Fruit fly (Drosophila melanogaster): ENCODE measurements around the gene CG4281.

CG4281 gene

DNA sequence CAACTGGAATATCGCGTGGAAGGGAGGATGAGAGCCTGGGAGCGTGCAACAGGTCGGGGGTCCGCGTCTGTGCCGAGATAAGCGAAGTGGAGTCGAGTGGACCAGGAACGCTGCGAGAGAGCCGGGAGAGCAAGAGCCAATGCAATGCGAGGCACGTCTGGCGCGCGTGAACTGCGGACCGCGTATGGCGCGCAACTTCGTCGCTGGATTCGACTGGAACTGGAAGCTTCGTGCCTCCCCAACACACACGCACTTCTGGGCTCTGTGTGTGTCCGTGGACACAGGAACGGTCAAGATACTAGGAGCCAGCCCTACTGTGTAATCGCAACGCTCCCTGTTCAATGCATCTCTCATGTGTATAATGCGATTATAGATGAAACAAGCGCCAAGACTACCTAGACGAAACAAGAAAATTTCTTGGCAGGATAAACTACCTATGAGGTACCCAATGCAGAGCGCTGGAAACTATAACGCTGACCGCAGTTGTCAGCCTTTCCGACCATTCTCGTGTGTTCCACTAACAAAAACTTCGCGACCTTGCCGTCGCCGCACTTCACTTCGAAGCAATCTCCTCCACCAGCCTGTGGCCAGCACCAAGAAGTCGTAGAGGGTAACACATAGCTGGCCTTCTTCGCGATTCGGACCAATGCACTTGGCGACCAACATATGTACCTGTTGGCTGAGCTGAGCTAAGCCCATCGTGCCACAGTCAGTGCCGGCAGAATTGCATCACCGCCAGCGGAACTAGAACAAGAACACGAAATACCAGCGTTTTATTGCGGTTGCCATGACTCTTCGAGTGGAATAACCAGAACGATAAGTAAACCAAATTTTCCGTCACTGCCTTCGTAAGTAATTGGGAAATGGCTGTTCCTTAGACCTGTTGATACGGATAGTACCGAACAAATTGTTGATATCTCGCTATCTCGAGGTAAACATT, 7.2 kb upstream of the CG4281 start, which contains the start of gene Rtca (continued):
- TF ChIP-seq Atf3 (GFP tag; optimal IDR thresholded peaks at IDR 0.05) (no peak), scrt (GFP tag; optimal IDR thresholded peaks at IDR 0.05) (peak; percentile 95), Ravus (GFP tag; IDR thresholded peaks at IDR 0.05) (no peak), repo (GFP tag; optimal IDR thresholded peaks at IDR 0.05) (peak; percentile 47), hb (GFP tag; IDR thresholded peaks at IDR 0.05; ENCODE audit: partially characterized antibody) (no peak), en (GFP tag; optimal IDR thresholded peaks at IDR 0.05) (peak; percentile 19), CG12299 (tag; optimal IDR thresholded peaks at IDR 0.05) (peak; percentile 54), Fer1 (GFP tag; optimal IDR thresholded peaks at IDR 0.05) (peak; percentile 89), CG4730 (GFP tag; IDR thresholded peaks at IDR 0.05) (no peak), abd-A (tag; optimal IDR thresholded peaks at IDR 0.05) (peak; percentile 6), Lpt (GFP tag; optimal IDR thresholded peaks at IDR 0.05) (no peak), Dref (GFP tag; IDR thresholded peaks at IDR 0.05) (no peak), Hr51 (GFP tag; optimal IDR thresholded peaks at IDR 0.05) (peak; percentile 35 to 76), cato (GFP tag; optimal IDR thresholded peaks at IDR 0.05; ENCODE audit: borderline replicate concordance) (no peak), CG3163 (GFP tag; optimal IDR thresholded peaks at IDR 0.05) (peak; percentile 55), CG5245 (GFP tag; optimal IDR thresholded peaks at IDR 0.05) (peak; percentile 18), danr (GFP tag; IDR thresholded peaks at IDR 0.05) (peak; percentile 48; the same call in 1 of the 2 replicates), CG12942 (GFP tag; optimal IDR thresholded peaks at IDR 0.05) (peak; percentile 32), CG8765 (GFP tag; IDR thresholded peaks at IDR 0.05) (no peak), CG11085 (GFP tag; IDR thresholded peaks at IDR 0.05) (no peak), D19B (GFP tag; optimal IDR thresholded peaks at IDR 0.05) (peak; percentile 60), fu2 (GFP tag; optimal IDR thresholded peaks at IDR 0.05) (peak; percentile 35), CG12659 (GFP tag; optimal IDR thresholded peaks at IDR 0.05) (peak; percentile 80), br (optimal IDR thresholded peaks at IDR 0.05) (no peak), mld (GFP tag; IDR thresholded peaks at IDR 0.05; ENCODE audit: partially characterized antibody) (no peak), CG17328 (GFP tag; IDR thresholded peaks at IDR 0.05) (0 out of 2 replicates have a peak, but pooled peaks have one; percentile 26), CG6175 (GFP tag; IDR thresholded peaks at IDR 0.05) (0 out of 3 replicates have a peak, but pooled peaks have one; percentile 30), CG2116 (GFP tag; optimal IDR thresholded peaks at IDR 0.05) (no peak), CG17612 (GFP tag; IDR thresholded peaks at IDR 0.05) (no peak), CG16779 (GFP tag; IDR thresholded peaks at IDR 0.05) (no peak), Dbx (GFP tag; IDR thresholded peaks at IDR 0.05) (peak; percentile 60; the same call in 1 of the 3 replicates), CG8359 (GFP tag; optimal IDR thresholded peaks at IDR 0.05; ENCODE audit: borderline replicate concordance) (no peak), slou (GFP tag; optimal IDR thresholded peaks at IDR 0.05) (no peak), HHEX (GFP tag; optimal IDR thresholded peaks at IDR 0.05) (peak; percentile 44), psq (GFP tag; optimal IDR thresholded peaks at IDR 0.05) (no peak), Hey (tag; optimal IDR thresholded peaks at IDR 0.05) (no peak), NK7.1 (GFP tag; optimal IDR thresholded peaks at IDR 0.05) (peak; percentile 41), Myb (GFP tag; optimal IDR thresholded peaks at IDR 0.05) (peak; percentile 66), CG10209 (GFP tag; optimal IDR thresholded peaks at IDR 0.05) (peak; percentile 66), Hmr (GFP tag; optimal IDR thresholded peaks at IDR 0.05) (peak; percentile 84), CG11093 (GFP tag; IDR thresholded peaks at IDR 0.05) (peak; percentile 38; the same call in 1 of the 3 replicates), CG2202 (tag; optimal IDR thresholded peaks at IDR 0.05) (no peak), CG1602 (GFP tag; optimal IDR thresholded peaks at IDR 0.05) (peak; percentile 42), CG31388 (GFP tag; optimal IDR thresholded peaks at IDR 0.05) (no peak), twi (tag; optimal IDR thresholded peaks at IDR 0.05) (no peak), vfl (GFP tag; optimal IDR thresholded peaks at IDR 0.05) (peak; percentile 44), lov (optimal IDR thresholded peaks at IDR 0.05) (no peak), lov (GFP tag; IDR thresholded peaks at IDR 0.05) (0 out of 3 replicates have a peak, but pooled peaks have one; percentile 26), CoRest (tag; optimal IDR thresholded peaks at IDR 0.05) (peak; percentile 70)
